Fruit fly (Drosophila melanogaster) whole organism, embryonic: Measurements from ENCODE around the gene SkpD.
A peak's percentile ranks its signal among the peaks of the same experiment; 100 is the strongest.

Source experiments
- Awh ChIP-seq: fragments of 200-800 bp; sonication (Bioruptor generic); IDR thresholded peaks from 2 replicates; pipeline ENCODE4, ENCODE4 v1.3.6; 2022; ENCODE audit warnings: missing biosample characterization, missing genetic modification characterization
- Bgb ChIP-seq: fragments of 200-800 bp; sonication (Bioruptor generic); IDR thresholded peaks from 2 replicates; pipeline ENCODE4 v1.3.6; 2022; ENCODE audit warnings: missing biosample characterization, missing genetic modification characterization; ENCODE audit not compliant: partially characterized antibody
- CG10209 ChIP-seq: fragments of 200-800 bp; sonication (Bioruptor generic); optimal IDR thresholded peaks from 3 replicates; lab custom pipeline; 2017; ENCODE audit warnings: missing biosample characterization, mild to moderate bottlenecking, missing genetic modification characterization, missing genetic modification reagents
- CG10654 ChIP-seq: fragments of 200-800 bp; sonication (Bioruptor generic); optimal IDR thresholded peaks from 2 replicates; lab custom pipeline; 2016; ENCODE audit warnings: missing biosample characterization, missing genetic modification characterization
- CG11723 ChIP-seq: fragments of 200-800 bp; sonication (Bioruptor generic); optimal IDR thresholded peaks from 2 replicates; lab custom pipeline; 2017; ENCODE audit warnings: missing biosample characterization, mild to moderate bottlenecking, missing genetic modification characterization
- CG12659 ChIP-seq: fragments of 200-800 bp; sonication (Bioruptor generic); optimal IDR thresholded peaks from 3 replicates; lab custom pipeline; 2017; ENCODE audit warnings: mild to moderate bottlenecking, missing biosample characterization, missing genetic modification reagents, missing genetic modification characterization
- CG13296 ChIP-seq: fragments of 200-800 bp; sonication (Bioruptor generic); optimal IDR thresholded peaks from 3 replicates; lab custom pipeline; 2018; ENCODE audit warnings: missing biosample characterization, mild to moderate bottlenecking, missing genetic modification characterization
- CG13775 ChIP-seq: fragments of 200-800 bp; sonication (Bioruptor generic); optimal IDR thresholded peaks from 3 replicates; lab custom pipeline; 2017; ENCODE audit warnings: missing biosample characterization, mild to moderate bottlenecking, missing genetic modification characterization
- CG14667 ChIP-seq: fragments of 200-800 bp; sonication (Bioruptor generic); IDR thresholded peaks from 2 replicates; pipeline ENCODE4 v1.3.6; 2022; ENCODE audit warnings: missing biosample characterization, missing genetic modification characterization
- CG15269 ChIP-seq: fragments of 200-800 bp; sonication (Bioruptor generic); optimal IDR thresholded peaks from 2 replicates; lab custom pipeline; 2018; ENCODE audit warnings: missing biosample characterization, mild to moderate bottlenecking, missing genetic modification characterization, moderate library complexity
- CG17912 ChIP-seq: fragments of 200-800 bp; sonication (Bioruptor generic); optimal IDR thresholded peaks from 2 replicates; lab custom pipeline; 2018; ENCODE audit warnings: missing biosample characterization, mild to moderate bottlenecking, missing genetic modification characterization
- CG1792 ChIP-seq: fragments of 200-800 bp; sonication (Bioruptor generic); optimal IDR thresholded peaks from 2 replicates; lab custom pipeline; 2016; ENCODE audit warnings: missing biosample characterization, missing genetic modification characterization
- CG18011 ChIP-seq: fragments of 200-800 bp; sonication (Bioruptor generic); optimal IDR thresholded peaks from 2 replicates; lab custom pipeline; 2017; ENCODE audit warnings: missing biosample characterization, missing genetic modification characterization, mild to moderate bottlenecking, moderate library complexity, missing genotype
- CG1832 ChIP-seq: fragments of 200-800 bp; sonication (Bioruptor generic); optimal IDR thresholded peaks from 2 replicates; lab custom pipeline; 2017; ENCODE audit warnings: missing biosample characterization, mild to moderate bottlenecking, missing genetic modification characterization, inconsistent platforms
- CG3847 ChIP-seq: fragments of 200-800 bp; sonication (Bioruptor generic); IDR thresholded peaks from 2 replicates; pipeline ENCODE4 v1.3.6; 2022; ENCODE audit warnings: missing biosample characterization, missing genetic modification characterization
- CG42726 ChIP-seq: fragments of 200-800 bp; sonication (Bioruptor generic); IDR thresholded peaks from 2 replicates; pipeline ENCODE4 v1.3.6; 2022; ENCODE audit warnings: missing biosample characterization, missing genetic modification characterization; ENCODE audit not compliant: partially characterized antibody
- CG4404 ChIP-seq: fragments of 200-800 bp; sonication (Bioruptor generic); IDR thresholded peaks from 2 replicates; pipeline ENCODE4 v1.3.6; 2022; ENCODE audit warnings: missing biosample characterization, missing genetic modification characterization
- CG4424 ChIP-seq: fragments of 200-800 bp; sonication (Bioruptor generic); optimal IDR thresholded peaks from 3 replicates; lab custom pipeline; 2016; ENCODE audit warnings: missing biosample characterization, missing genetic modification characterization
- CG4854 ChIP-seq: fragments of 200-800 bp; sonication (Bioruptor generic); optimal IDR thresholded peaks from 2 replicates; lab custom pipeline; 2016; ENCODE audit warnings: missing biosample characterization, missing genetic modification characterization, inconsistent platforms
- CG6272 ChIP-seq: fragments of 200-800 bp; sonication (Bioruptor generic); IDR thresholded peaks from 2 replicates; pipeline ENCODE4 v1.3.6; 2022; ENCODE audit warnings: missing biosample characterization, missing genetic modification characterization
- CG7556 ChIP-seq: fragments of 200-800 bp; sonication (Bioruptor generic); optimal IDR thresholded peaks from 2 replicates; lab custom pipeline; 2017; ENCODE audit warnings: missing biosample characterization, mild to moderate bottlenecking, missing genetic modification characterization
- CG7928 ChIP-seq: fragments of 200-800 bp; sonication (Bioruptor generic); optimal IDR thresholded peaks from 2 replicates; lab custom pipeline; 2017; ENCODE audit warnings: missing biosample characterization, mild to moderate bottlenecking, missing genetic modification characterization
- CG7963 ChIP-seq: fragments of 200-800 bp; sonication (Bioruptor generic); IDR thresholded peaks from 3 replicates; pipeline ENCODE4 v1.3.6; 2022; ENCODE audit warnings: missing biosample characterization, missing genetic modification characterization; ENCODE audit not compliant: partially characterized antibody
- CG8089 ChIP-seq: fragments of 200-800 bp; sonication (Bioruptor generic); optimal IDR thresholded peaks from 3 replicates; lab custom pipeline; 2016; ENCODE audit warnings: missing biosample characterization, missing genetic modification characterization
- Deaf1 ChIP-seq: fragments of 200-800 bp; optimal IDR thresholded peaks from 3 replicates; lab custom pipeline; 2019; ENCODE audit warnings: missing biosample characterization, mild to moderate bottlenecking, missing genetic modification characterization, moderate library complexity
- E2f1 ChIP-seq: fragments of 200-800 bp; sonication (Bioruptor generic); IDR thresholded peaks from 2 replicates; pipeline ENCODE4 v1.3.6; 2022; ENCODE audit warnings: missing biosample characterization, missing genetic modification characterization
- Hand ChIP-seq: fragments of 200-800 bp; sonication (Bioruptor generic); optimal IDR thresholded peaks from 2 replicates; lab custom pipeline; 2017; ENCODE audit warnings: mild to moderate bottlenecking, missing biosample characterization, missing genetic modification reagents, missing genetic modification characterization
- Kr ChIP-seq: fragments of 200-800 bp; sonication (Bioruptor generic); optimal IDR thresholded peaks from 2 replicates; lab custom pipeline; 2017; ENCODE audit warnings: missing biosample characterization, mild to moderate bottlenecking, missing genetic modification characterization
- Nf-YA ChIP-seq: fragments of 200-800 bp; sonication (Bioruptor generic); IDR thresholded peaks from 2 replicates; pipeline ENCODE4 v1.3.6; 2022; ENCODE audit warnings: missing biosample characterization, missing genetic modification characterization
- Rfx ChIP-seq: fragments of 200-800 bp; sonication (Bioruptor generic); IDR thresholded peaks from 2 replicates; pipeline ENCODE4 v1.3.6; 2022; ENCODE audit warnings: missing biosample characterization, missing genetic modification characterization
- ara ChIP-seq: fragments of 200-800 bp; sonication (Bioruptor generic); IDR thresholded peaks from 2 replicates; pipeline ENCODE4 v1.3.6; 2022; ENCODE audit warnings: missing biosample characterization, missing genetic modification characterization
- chinmo ChIP-seq: fragments of 200-800 bp; sonication (Bioruptor generic); IDR thresholded peaks from 4 replicates; pipeline ENCODE4 v1.3.6; 2022; ENCODE audit warnings: missing biosample characterization, missing genetic modification characterization; ENCODE audit not compliant: partially characterized antibody
- crp ChIP-seq, 2 experiments: fragments of 200-800 bp; sonication (Bioruptor generic); optimal IDR thresholded peaks; 2 replicates in 1 of 2; 3 replicates in 1 of 2; lab custom pipeline; 2017; ENCODE audit warnings: missing biosample characterization in 2 of 2, missing genetic modification characterization in 2 of 2, mild to moderate bottlenecking in 1 of 2, moderate library complexity in 1 of 2
- ewg ChIP-seq: fragments of 200-800 bp; sonication (Bioruptor generic); optimal IDR thresholded peaks from 3 replicates; lab custom pipeline; 2017; ENCODE audit warnings: mild to moderate bottlenecking, missing biosample characterization, missing genetic modification reagents, missing genetic modification characterization
- eyg ChIP-seq: fragments of 200-800 bp; sonication (Bioruptor generic); optimal IDR thresholded peaks from 3 replicates; lab custom pipeline; 2016; ENCODE audit warnings: missing biosample characterization, missing genetic modification characterization
- ftz-f1 ChIP-seq: fragments of 200-800 bp; sonication (Bioruptor generic); optimal IDR thresholded peaks from 2 replicates; lab custom pipeline; 2016; ENCODE audit warnings: missing biosample characterization, missing genetic modification characterization
- gem ChIP-seq: fragments of 200-800 bp; sonication (Bioruptor generic); optimal IDR thresholded peaks from 2 replicates; lab custom pipeline; 2019; ENCODE audit warnings: missing biosample characterization, mild to moderate bottlenecking, missing genetic modification characterization, moderate library complexity
- h ChIP-seq: fragments of >200 bp; optimal IDR thresholded peaks from 2 replicates; lab custom pipeline; 2017
- klu ChIP-seq: fragments of 200-800 bp; sonication (Bioruptor generic); IDR thresholded peaks from 2 replicates; pipeline ENCODE4 v1.3.6; 2022; ENCODE audit warnings: missing biosample characterization, missing genetic modification characterization
- mld ChIP-seq: fragments of 200-800 bp; sonication (Bioruptor generic); IDR thresholded peaks from 3 replicates; pipeline ENCODE4 v1.3.6; 2022; ENCODE audit warnings: missing biosample characterization, missing genetic modification characterization; ENCODE audit not compliant: partially characterized antibody
- nmo ChIP-seq: fragments of 200-800 bp; sonication (Bioruptor generic); optimal IDR thresholded peaks from 2 replicates; lab custom pipeline; 2018; ENCODE audit warnings: missing biosample characterization, mild to moderate bottlenecking, missing genetic modification characterization, moderate library complexity
- nom ChIP-seq: fragments of 200-800 bp; sonication (Bioruptor generic); optimal IDR thresholded peaks from 2 replicates; lab custom pipeline; 2017; ENCODE audit warnings: missing biosample characterization, missing genetic modification characterization, mild to moderate bottlenecking, moderate library complexity, missing genetic modification reagents
- p53 ChIP-seq: fragments of 200-800 bp; sonication (Bioruptor generic); optimal IDR thresholded peaks from 2 replicates; lab custom pipeline; 2016; ENCODE audit warnings: missing biosample characterization, missing genetic modification characterization
- phol ChIP-seq: fragments of 200-800 bp; sonication (Bioruptor generic); optimal IDR thresholded peaks from 3 replicates; lab custom pipeline; 2018; ENCODE audit warnings: missing biosample characterization, mild to moderate bottlenecking, missing genetic modification characterization, moderate library complexity
- scrt ChIP-seq: fragments of 200-800 bp; sonication (Bioruptor generic); optimal IDR thresholded peaks from 2 replicates; lab custom pipeline; 2018; ENCODE audit warnings: missing biosample characterization, mild to moderate bottlenecking, missing genetic modification characterization, moderate library complexity
- tna ChIP-seq: fragments of 200-800 bp; sonication (Bioruptor generic); IDR thresholded peaks from 2 replicates; pipeline ENCODE4 v1.3.6; 2022; ENCODE audit warnings: missing biosample characterization, missing genetic modification characterization; ENCODE audit not compliant: partially characterized antibody
- ttk ChIP-seq: fragments of 200-800 bp; sonication (Bioruptor generic); IDR thresholded peaks from 2 replicates; pipeline ENCODE4 v2.1.2; 2022; ENCODE audit warnings: missing biosample characterization, missing genetic modification characterization
- twi ChIP-seq: fragments of 200-800 bp; optimal IDR thresholded peaks from 2 replicates; lab custom pipeline; 2019; ENCODE audit warnings: missing biosample characterization, mild to moderate bottlenecking, missing genetic modification characterization, moderate library complexity
- tx ChIP-seq: fragments of 200-800 bp; sonication (Bioruptor generic); optimal IDR thresholded peaks from 2 replicates; lab custom pipeline; 2016; ENCODE audit warnings: missing biosample characterization, missing genetic modification characterization

The SkpD gene

DNA sequence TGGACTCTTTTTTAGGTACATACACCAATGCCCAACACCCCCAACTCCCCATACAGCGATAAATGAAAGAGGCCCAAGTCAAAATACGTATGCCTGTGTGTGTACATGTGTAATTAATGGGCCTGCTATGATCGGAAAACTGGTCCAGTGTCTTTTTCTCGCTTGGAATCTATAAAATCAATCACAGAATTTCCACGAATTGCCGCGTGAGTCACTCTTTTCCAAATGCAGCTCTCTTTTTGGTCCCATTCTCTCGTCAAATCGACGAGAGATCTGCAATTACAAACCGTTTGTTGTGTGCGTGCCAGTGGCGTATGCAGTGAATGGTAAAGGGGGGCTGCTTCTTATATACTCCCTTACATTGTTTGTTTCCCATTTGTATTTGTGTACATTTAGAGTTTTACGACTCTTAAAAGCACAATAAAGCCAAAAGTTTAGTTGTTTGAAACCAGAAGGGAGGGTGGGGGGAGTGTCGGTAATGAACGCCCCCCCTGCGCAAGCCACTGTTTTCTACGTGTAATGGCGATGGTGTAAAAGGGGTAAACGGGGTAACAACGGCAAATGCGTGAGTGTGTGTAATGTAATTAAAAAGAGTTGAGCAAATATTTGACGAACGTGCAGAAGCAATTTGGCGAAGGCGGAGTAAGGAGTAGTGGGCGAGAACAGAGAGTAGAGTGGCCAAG lies 34.3 kb downstream of the SkpD start (continued):
- TF ChIP-seq CG1792 (GFP tag; lab: Kevin White, UChicago) (peak; percentile 91), CG13775 (GFP tag; lab: Kevin White, UChicago) (peak; percentile 89), nmo (peak; percentile 94), ewg (GFP tag; lab: Kevin White, UChicago) (peak; percentile 88), CG1832 (GFP tag; lab: Kevin White, UChicago) (no peak), CG10209 (GFP tag; lab: Kevin White, UChicago) (peak; percentile 94), CG12659 (GFP tag; lab: Kevin White, UChicago) (peak; percentile 95), CG17912 (GFP tag; lab: Kevin White, UChicago) (peak; percentile 86), CG7556 (GFP tag; lab: Kevin White, UChicago) (peak; percentile 90), tna (GFP tag; lab: Robert Waterston, UW) (no peak), eyg (GFP tag; lab: Kevin White, UChicago) (peak; percentile 92), CG14667 (peak; percentile 94), CG4854 (GFP tag; lab: Kevin White, UChicago) (peak; percentile 86), E2f1 (GFP tag; lab: Robert Waterston, UW) (peak; percentile 94), Hand (GFP tag; lab: Kevin White, UChicago) (peak; percentile 71), crp (GFP tag; optimal IDR thresholded peaks at IDR 0.05; lab: Kevin White, UChicago) (peak in 1 of 2 experiments; percentile 57), CG18011 (GFP tag; lab: Kevin White, UChicago) (peak; percentile 74), Deaf1 (tag; lab: Kevin White, UChicago) (peak; percentile 70), tx (peak; percentile 93), ftz-f1 (GFP tag; lab: Kevin White, UChicago) (peak; percentile 56), CG11723 (peak; percentile 89), nom (GFP tag; lab: Kevin White, UChicago) (peak; percentile 85), twi (tag; lab: Kevin White, UChicago) (peak; percentile 84), p53 (GFP tag; lab: Kevin White, UChicago) (peak; percentile 89), Kr (GFP tag; lab: Kevin White, UChicago) (peak; percentile 98), CG13296 (peak; percentile 91), CG10654 (GFP tag; lab: Kevin White, UChicago) (peak; percentile 91), Nf-YA (GFP tag; lab: Robert Waterston, UW) (peak; percentile 88), CG8089 (peak; percentile 94), CG6272 (GFP tag; lab: Robert Waterston, UW) (peak; percentile 92), Bgb (no peak), phol (tag; lab: Kevin White, UChicago) (peak; percentile 94), CG4424 (peak; percentile 92), CG3847 (GFP tag; lab: Robert Waterston, UW) (peak; percentile 94), CG7928 (peak; percentile 47), klu (peak; percentile 88), CG4404 (peak; percentile 92), CG15269 (peak; percentile 95), scrt (peak; percentile 78), CG7963 (GFP tag; lab: Robert Waterston, UW) (no peak), ttk (GFP tag; lab: Robert Waterston, UW) (peak; percentile 95), chinmo (GFP tag; lab: Robert Waterston, UW) (no peak), ara (GFP tag; lab: Robert Waterston, UW) (peak; percentile 90), gem (tag; lab: Kevin White, UChicago) (peak; percentile 95), h (lab: Kevin White, UChicago) (no peak), Awh (GFP tag; lab: Robert Waterston, UW) (peak; percentile 95), CG42726 (GFP tag; lab: Robert Waterston, UW) (no peak), Rfx (GFP tag; lab: Robert Waterston, UW) (peak; percentile 96), mld (GFP tag; lab: Robert Waterston, UW) (no peak)
